Fruit fly (Drosophila melanogaster) whole organism, wandering third instar larva: ENCODE measurements around the gene CG34265.

Experiments
- Dfd ChIP-seq: fragments of >200 bp; optimal IDR thresholded peaks from 2 replicates; lab custom pipeline; 2017; ENCODE audit warnings: missing biosample characterization, missing genetic modification characterization
- OdsH ChIP-seq: fragments of 200-800 bp; sonication (Bioruptor generic); optimal IDR thresholded peaks from 2 replicates; lab custom pipeline; 2016; ENCODE audit warnings: missing biosample characterization, mild to moderate bottlenecking, missing genetic modification characterization
- dl ChIP-seq, 2 experiments: fragments of 175-275, 200-275 bp in 1 of 2; fragments of 200-275 bp in 1 of 2; sonication (Bioruptor generic); optimal IDR thresholded peaks; lab custom pipeline; 2018; ENCODE audit warnings: mild to moderate bottlenecking in 2 of 2, missing biosample characterization in 2 of 2, missing genetic modification characterization in 2 of 2, moderate library complexity in 2 of 2; ENCODE audit not compliant: partially characterized antibody in 2 of 2, insufficient read depth in 1 of 2
- jim ChIP-seq: fragments of 175-275, 200-325 bp; sonication (Bioruptor generic); optimal IDR thresholded peaks from 2 replicates; lab custom pipeline; 2016; ENCODE audit warnings: missing biosample characterization, mild to moderate bottlenecking, missing genetic modification characterization
- psq ChIP-seq: fragments of 200-800 bp; sonication (Bioruptor generic); optimal IDR thresholded peaks from 3 replicates; lab custom pipeline; 2017; ENCODE audit warnings: missing biosample characterization, mild to moderate bottlenecking, missing genetic modification characterization, moderate library complexity
- rgr ChIP-seq: fragments of 200-800 bp; sonication (Bioruptor generic); optimal IDR thresholded peaks from 3 replicates; lab custom pipeline; 2016; ENCODE audit warnings: missing biosample characterization, mild to moderate bottlenecking, missing genetic modification characterization
- sage ChIP-seq: fragments of 200-800 bp; sonication (Bioruptor generic); optimal IDR thresholded peaks from 2 replicates; lab custom pipeline; 2016; ENCODE audit warnings: missing biosample characterization, mild to moderate bottlenecking, missing genetic modification characterization

- no peak for TF ChIP-seq OdsH
- no peak for TF ChIP-seq psq (GFP tag; lab: Kevin White, UChicago)
- TF ChIP-seq sage (GFP tag; lab: Kevin White, UChicago): no peak
- TF ChIP-seq rgr: no peak
- TF ChIP-seq jim (GFP tag; lab: Kevin White, UChicago): no peak
- TF ChIP-seq dl (GFP tag; optimal IDR thresholded peaks at IDR 0.05; lab: Kevin White, UChicago; ENCODE audit: insufficient read depth in 1 of 2, partially characterized antibody in 2 of 2): no peak
- TF ChIP-seq Dfd (GFP tag; lab: Kevin White, UChicago): no peak
These were observed 2.5 kb downstream of the CG34265 start, which contains the start of gene CG14960 for dm6 chr3L:3270736-3271135.
